Worm (Caenorhabditis elegans) whole organism, L2 larva: ENCODE results near the gene col-178.

Source experiments
- ZK546.5 ChIP-seq: sonication (generic microtip); optimal IDR thresholded peaks from 2 replicates; lab custom pipeline; 2017; ENCODE audit warnings: missing biosample characterization, missing genetic modification characterization
- aly-2 ChIP-seq: fragments of 150-350 bp; optimal IDR thresholded peaks from 2 replicates; lab custom pipeline; 2014; ENCODE audit warnings: missing biosample characterization, missing genetic modification characterization
- ama-1 ChIP-seq: fragments of 150-350 bp; optimal IDR thresholded peaks from 2 replicates; lab custom pipeline; 2018; ENCODE audit warnings: inconsistent platforms
- dmd-4 ChIP-seq: sonication (generic microtip); optimal IDR thresholded peaks from 2 replicates; lab custom pipeline; 2017; ENCODE audit warnings: missing biosample characterization, missing genetic modification characterization
- lin-39 ChIP-seq: fragments of 150-350 bp; optimal IDR thresholded peaks from 2 replicates; lab custom pipeline; 2014; ENCODE audit warnings: missing biosample characterization, missing genetic modification reagents, missing genetic modification characterization
- nhr-23 ChIP-seq: fragments of 150-350 bp; optimal IDR thresholded peaks from 2 replicates; lab custom pipeline; 2014; ENCODE audit warnings: missing biosample characterization, missing genetic modification reagents, missing genetic modification characterization
- peb-1 ChIP-seq: fragments of 150-350 bp; optimal IDR thresholded peaks from 2 replicates; lab custom pipeline; 2014; ENCODE audit warnings: missing biosample characterization, missing genetic modification characterization
- sem-4 ChIP-seq: fragments of 150-350 bp; optimal IDR thresholded peaks from 2 replicates; lab custom pipeline; 2014; ENCODE audit warnings: missing biosample characterization, missing genetic modification reagents, missing genetic modification characterization
- skn-1 ChIP-seq: sonication (generic microtip); optimal IDR thresholded peaks from 2 replicates; lab custom pipeline; 2017; ENCODE audit warnings: missing biosample characterization, missing genetic modification characterization
- unc-55 ChIP-seq: fragments of 150-350 bp; sonication (generic microtip); optimal IDR thresholded peaks from 3 replicates; lab custom pipeline; 2014; ENCODE audit warnings: missing biosample characterization, missing genetic modification reagents, missing genetic modification characterization
- unc-62 ChIP-seq: fragments of 150-350 bp; optimal IDR thresholded peaks from 2 replicates; lab custom pipeline; 2014; ENCODE audit warnings: missing biosample characterization, missing genetic modification reagents, missing genetic modification characterization
- zag-1 ChIP-seq: fragments of 150-350 bp; optimal IDR thresholded peaks from 2 replicates; lab custom pipeline; 2014; ENCODE audit warnings: missing biosample characterization, missing genetic modification characterization

DNA sequence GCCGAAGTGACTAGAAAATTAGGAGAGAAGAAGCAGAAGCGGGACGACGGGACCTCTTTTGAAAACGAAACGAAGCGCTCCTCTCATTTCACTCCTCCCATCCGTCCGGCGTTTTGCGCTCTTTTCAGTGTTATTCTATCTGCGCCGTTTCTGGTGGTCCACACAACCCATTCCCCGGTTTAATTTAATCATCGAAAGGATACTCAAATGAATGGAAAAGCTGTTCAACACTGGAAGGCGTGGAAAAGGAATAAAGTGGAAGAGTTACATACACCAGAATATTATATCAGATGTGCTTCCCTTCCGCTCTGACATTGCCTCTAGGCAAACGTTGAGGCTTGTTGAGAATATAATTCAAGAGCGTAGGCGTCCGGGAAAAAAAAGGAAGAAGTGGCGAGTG lies 45.8 kb downstream of the col-178 start:
- TF ChIP-seq aly-2 (no peak), unc-55 (GFP tag; lab: Kevin White, UChicago) (no peak), sem-4 (no peak), unc-62 (GFP tag; lab: Kevin White, UChicago) (no peak), dmd-4 (tag; lab: Kevin White, UChicago) (no peak), zag-1 (no peak), lin-39 (tag; lab: Kevin White, UChicago) (no peak), ama-1 (lab: Kevin White, UChicago) (no peak), skn-1 (no peak), ZK546.5 (no peak), nhr-23 (tag; lab: Kevin White, UChicago) (no peak), peb-1 (tag; lab: Kevin White, UChicago) (no peak)
